Fruit fly (Drosophila melanogaster): ENCODE measurements around the gene CG18088.

The CG18088 gene

DNA sequence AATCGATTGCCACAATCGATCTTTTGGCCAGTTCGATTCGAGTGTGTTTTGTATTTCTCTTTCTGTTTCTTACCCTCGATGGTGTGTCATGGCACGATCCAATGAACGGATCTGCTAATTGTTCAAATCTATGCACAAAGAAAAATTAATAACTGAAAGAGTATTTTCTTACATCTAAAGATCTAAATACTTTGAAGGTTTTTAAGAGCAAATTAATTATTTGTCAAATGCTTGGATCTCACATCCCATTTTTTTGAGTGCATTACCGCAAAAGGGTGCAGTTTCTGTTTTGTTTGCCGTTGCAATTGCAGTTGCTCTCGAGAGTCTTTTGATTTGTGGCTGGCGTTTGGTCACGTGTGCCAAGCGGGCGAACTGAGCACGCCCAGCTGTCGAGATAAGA, 45.4 kb upstream of the CG18088 start:
- TF ChIP-seq dmrt93B (GFP tag; optimal IDR thresholded peaks at IDR 0.05) = no peak
- TF ChIP-seq Abd-B (GFP tag; optimal IDR thresholded peaks at IDR 0.05) = no peak
- TF ChIP-seq woc (GFP tag; optimal IDR thresholded peaks at IDR 0.05) = no peak
- TF ChIP-seq Myc (optimal IDR thresholded peaks at IDR 0.05) = no peak
- no peak for TF ChIP-seq HLH106 (tag; optimal IDR thresholded peaks at IDR 0.05)
- no peak for TF ChIP-seq foxo (GFP tag; optimal IDR thresholded peaks at IDR 0.05)
- TF ChIP-seq Dif (GFP tag; optimal IDR thresholded peaks at IDR 0.05; ENCODE audit: partially characterized antibody) = no peak
- TF ChIP-seq brk (GFP tag; optimal IDR thresholded peaks at IDR 0.05) = no peak
- no peak for TF ChIP-seq rgr (GFP tag; optimal IDR thresholded peaks at IDR 0.05)
- no peak for TF ChIP-seq dsf (GFP tag; optimal IDR thresholded peaks at IDR 0.05; ENCODE audit: borderline replicate concordance)
- TF ChIP-seq br (GFP tag; optimal IDR thresholded peaks at IDR 0.05) = no peak
- TF ChIP-seq jim (GFP tag; optimal IDR thresholded peaks at IDR 0.05) = no peak
- no peak for TF ChIP-seq OdsH (GFP tag; optimal IDR thresholded peaks at IDR 0.05)
- no peak for TF ChIP-seq GATAd (GFP tag; optimal IDR thresholded peaks at IDR 0.05)
- TF ChIP-seq Dfd (GFP tag; optimal IDR thresholded peaks at IDR 0.05) = no peak
- TF ChIP-seq sv (GFP tag; optimal IDR thresholded peaks at IDR 0.05) = no peak
- TF ChIP-seq tai (GFP tag; optimal IDR thresholded peaks at IDR 0.05) = no peak
- no peak for TF ChIP-seq N (GFP tag; optimal IDR thresholded peaks at IDR 0.05)
- no peak for TF ChIP-seq psq (GFP tag; optimal IDR thresholded peaks at IDR 0.05)

DNA sequence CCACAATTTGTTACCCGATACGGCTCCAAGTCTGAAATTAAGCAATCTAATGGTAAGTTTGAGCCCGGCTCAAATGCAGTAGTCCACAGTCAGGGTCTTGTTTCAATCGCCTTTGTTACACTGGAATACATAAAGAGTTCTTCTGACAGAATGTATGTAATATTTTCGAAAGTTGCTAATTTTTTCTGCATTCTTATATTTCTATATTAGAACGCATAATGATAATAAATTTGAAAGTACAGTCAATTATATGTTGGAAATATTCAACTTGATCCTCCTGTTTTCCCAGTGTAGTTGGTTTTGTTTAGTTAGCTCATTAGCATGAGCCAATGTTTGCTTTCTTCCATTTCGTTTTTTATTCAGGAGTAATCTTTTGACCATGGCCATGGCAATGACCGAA, 43.9 kb upstream of the CG18088 start:
- TF ChIP-seq N (GFP tag; optimal IDR thresholded peaks at IDR 0.05) (no peak), CG32264 (GFP tag; optimal IDR thresholded peaks at IDR 0.05) (no peak), ey (GFP tag; optimal IDR thresholded peaks at IDR 0.05) (peak; percentile 22), jim (GFP tag; optimal IDR thresholded peaks at IDR 0.05) (no peak), tai (GFP tag; optimal IDR thresholded peaks at IDR 0.05) (no peak), woc (GFP tag; optimal IDR thresholded peaks at IDR 0.05) (no peak), sage (GFP tag; optimal IDR thresholded peaks at IDR 0.05) (no peak), h (GFP tag; optimal IDR thresholded peaks at IDR 0.05) (peak; percentile 45), br (GFP tag; optimal IDR thresholded peaks at IDR 0.05) (no peak), Sp1 (GFP tag; optimal IDR thresholded peaks at IDR 0.05) (no peak), usp (GFP tag; optimal IDR thresholded peaks at IDR 0.05) (no peak), Hnf4 (GFP tag; optimal IDR thresholded peaks at IDR 0.05) (no peak), dl (GFP tag; optimal IDR thresholded peaks at IDR 0.05; ENCODE audit: insufficient read depth in 1 of 2, partially characterized antibody in 2 of 2) (no peak), Dfd (GFP tag; optimal IDR thresholded peaks at IDR 0.05) (no peak), Vsx2 (GFP tag; optimal IDR thresholded peaks at IDR 0.05; ENCODE audit: partially characterized antibody) (no peak), Abd-B (GFP tag; optimal IDR thresholded peaks at IDR 0.05) (no peak), Hr78 (GFP tag; optimal IDR thresholded peaks at IDR 0.05) (no peak), foxo (GFP tag; optimal IDR thresholded peaks at IDR 0.05) (peak in 1 of 2 experiments; percentile 6), CG9705 (GFP tag; optimal IDR thresholded peaks at IDR 0.05) (no peak), fru (GFP tag; optimal IDR thresholded peaks at IDR 0.05) (peak; percentile 4), rgr (GFP tag; optimal IDR thresholded peaks at IDR 0.05) (no peak), sv (GFP tag; optimal IDR thresholded peaks at IDR 0.05) (no peak), Hr83 (GFP tag; optimal IDR thresholded peaks at IDR 0.05; ENCODE audit: poor library complexity, severe bottlenecking) (no peak), dsf (GFP tag; optimal IDR thresholded peaks at IDR 0.05; ENCODE audit: borderline replicate concordance) (no peak)

DNA sequence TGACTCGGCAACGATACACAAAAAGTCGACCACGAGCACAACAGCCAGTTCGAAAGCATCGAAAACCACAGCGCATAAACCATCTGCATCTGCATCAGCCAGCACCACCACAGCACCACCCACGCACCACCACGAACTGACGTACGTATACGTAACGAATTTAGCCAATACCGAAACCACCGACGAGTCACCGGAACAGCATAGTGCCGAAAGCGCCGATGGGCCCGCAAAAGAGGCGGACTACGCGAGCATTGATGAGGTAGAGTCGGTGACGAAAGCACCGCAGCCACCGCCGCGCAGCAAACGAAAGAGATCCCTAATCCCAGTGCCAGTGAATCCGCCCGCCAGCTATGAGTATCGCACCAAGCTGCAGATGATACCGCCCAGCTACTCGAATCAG, 36.2 kb upstream of the CG18088 start:
- TF ChIP-seq sage (GFP tag; optimal IDR thresholded peaks at IDR 0.05) = no peak
- TF ChIP-seq psq (GFP tag; optimal IDR thresholded peaks at IDR 0.05) = no peak
- no peak for TF ChIP-seq Jra (GFP tag; optimal IDR thresholded peaks at IDR 0.05)
- TF ChIP-seq dsf (GFP tag; optimal IDR thresholded peaks at IDR 0.05; ENCODE audit: borderline replicate concordance) = no peak

DNA sequence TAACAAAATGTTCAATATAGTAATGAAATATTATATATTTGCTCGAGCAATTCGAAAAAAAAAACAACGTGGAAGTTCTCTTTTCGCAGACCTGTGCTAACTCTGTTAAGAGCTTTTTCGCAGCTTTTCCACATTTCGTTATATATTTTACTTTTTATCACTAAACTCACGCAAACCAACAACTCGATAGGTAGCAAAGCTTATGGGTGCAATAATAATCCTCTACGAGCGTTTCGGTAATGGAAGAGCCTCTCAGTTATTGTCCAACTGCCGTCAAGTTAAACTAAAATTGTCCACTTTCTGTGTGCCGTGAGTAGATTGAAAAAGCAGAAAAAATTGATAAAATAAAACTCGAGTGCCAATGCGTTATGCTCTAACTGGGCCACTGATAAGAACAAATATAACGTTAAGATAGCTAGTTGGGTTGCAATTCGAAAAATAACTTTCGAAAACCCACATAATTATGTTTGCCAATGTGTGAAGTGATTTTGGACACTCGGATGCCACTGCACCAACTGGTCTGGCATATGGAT, 33.6 kb upstream of the CG18088 start, which contains the start of gene Tsp29Fa:
TSS of gene Tsp29Fa (plus strand) at position 253 of the 533 bp plus-strand sequence.
- TF ChIP-seq brk (GFP tag; optimal IDR thresholded peaks at IDR 0.05) = no peak
- TF ChIP-seq Rel (GFP tag; optimal IDR thresholded peaks at IDR 0.05) = no peak
- TF ChIP-seq Rel (tag; optimal IDR thresholded peaks at IDR 0.05) = no peak
- no peak for TF ChIP-seq ey (GFP tag; optimal IDR thresholded peaks at IDR 0.05)

Measured in whole organism, wandering third instar larva.